Fruit fly (Drosophila melanogaster) whole organism, prepupa: ENCODE results near the gene Art3.
A peak's percentile ranks its signal among the peaks of the same experiment; 100 is the strongest.

ENCODE experiments used
- Blimp-1 ChIP-seq: fragments of 200-800 bp; sonication (Bioruptor generic); optimal IDR thresholded peaks from 3 replicates; lab custom pipeline; 2017; ENCODE audit warnings: missing biosample characterization, missing genetic modification characterization, mild to moderate bottlenecking, moderate library complexity, missing genetic modification reagents
- CG10669 ChIP-seq: fragments of 200-800 bp; sonication (Bioruptor generic); optimal IDR thresholded peaks from 3 replicates; lab custom pipeline; 2018; ENCODE audit warnings: missing biosample characterization, mild to moderate bottlenecking, missing genetic modification characterization, moderate library complexity
- CG11294 ChIP-seq: fragments of 200-800 bp; sonication (Bioruptor generic); IDR thresholded peaks from 2 replicates; pipeline ENCODE4 v1.3.6; 2022; ENCODE audit warnings: missing biosample characterization, missing genetic modification characterization
- CG11762 ChIP-seq: fragments of 200-800 bp; sonication (Bioruptor generic); optimal IDR thresholded peaks from 3 replicates; lab custom pipeline; 2016; ENCODE audit warnings: missing biosample characterization, missing genetic modification characterization; ENCODE audit not compliant: insufficient read depth
- CG11902 ChIP-seq: fragments of 200-800 bp; sonication (Bioruptor generic); optimal IDR thresholded peaks from 3 replicates; lab custom pipeline; 2016; ENCODE audit warnings: missing biosample characterization, missing genetic modification characterization
- CG15336 ChIP-seq: fragments of 200-800 bp; sonication (Bioruptor generic); IDR thresholded peaks from 2 replicates; pipeline ENCODE4 v1.3.6; 2022; ENCODE audit warnings: missing biosample characterization, missing genetic modification characterization
- CG1621 ChIP-seq: fragments of 200-800 bp; sonication (Bioruptor generic); optimal IDR thresholded peaks from 3 replicates; lab custom pipeline; 2018; ENCODE audit warnings: missing biosample characterization, mild to moderate bottlenecking, missing genetic modification characterization
- CG3032 ChIP-seq: fragments of 200-800 bp; optimal IDR thresholded peaks from 2 replicates; lab custom pipeline; 2019; ENCODE audit warnings: missing biosample characterization, mild to moderate bottlenecking, missing genetic modification characterization, moderate library complexity
- CG31627 ChIP-seq: fragments of 200-800 bp; sonication (Bioruptor generic); optimal IDR thresholded peaks from 3 replicates; lab custom pipeline; 2016; ENCODE audit warnings: missing biosample characterization, missing genetic modification characterization
- CG32006 ChIP-seq: fragments of 200-800 bp; sonication (Bioruptor generic); optimal IDR thresholded peaks from 3 replicates; lab custom pipeline; 2017; ENCODE audit warnings: missing biosample characterization, mild to moderate bottlenecking, missing genetic modification characterization
- CG34406 ChIP-seq: fragments of 200-800 bp; sonication (Bioruptor generic); optimal IDR thresholded peaks from 3 replicates; lab custom pipeline; 2016; ENCODE audit warnings: missing biosample characterization, missing genetic modification characterization
- CG4318 ChIP-seq: fragments of 200-800 bp; sonication (Bioruptor generic); optimal IDR thresholded peaks from 3 replicates; lab custom pipeline; 2017; ENCODE audit warnings: missing biosample characterization, mild to moderate bottlenecking, missing genetic modification characterization
- CG6163 ChIP-seq: fragments of 200-800 bp; sonication (Bioruptor generic); IDR thresholded peaks from 3 replicates; pipeline ENCODE4 v1.3.6; 2022; ENCODE audit warnings: missing biosample characterization, missing genetic modification characterization
- CG6276 ChIP-seq: fragments of 200-800 bp; sonication (Bioruptor generic); optimal IDR thresholded peaks from 2 replicates; lab custom pipeline; 2017; ENCODE audit warnings: missing biosample characterization, mild to moderate bottlenecking, missing genetic modification characterization
- CG6792 ChIP-seq: fragments of 200-800 bp; sonication (Bioruptor generic); optimal IDR thresholded peaks from 3 replicates; lab custom pipeline; 2016; ENCODE audit warnings: missing biosample characterization, missing genetic modification characterization
- CG6808 ChIP-seq: fragments of 200-800 bp; sonication (Bioruptor generic); optimal IDR thresholded peaks from 3 replicates; lab custom pipeline; 2017; ENCODE audit warnings: missing biosample characterization, missing genetic modification characterization, mild to moderate bottlenecking, moderate library complexity, missing genetic modification reagents
- CG8119 ChIP-seq: fragments of 200-800 bp; sonication (Bioruptor generic); IDR thresholded peaks from 3 replicates; pipeline ENCODE4 v1.3.6; 2022; ENCODE audit warnings: missing biosample characterization, missing genetic modification characterization
- CG8319 ChIP-seq: fragments of 200-800 bp; sonication (Bioruptor generic); optimal IDR thresholded peaks from 3 replicates; lab custom pipeline; 2016; ENCODE audit warnings: missing biosample characterization, missing genetic modification characterization
- CG9139 ChIP-seq: fragments of 200-800 bp; sonication (Bioruptor generic); optimal IDR thresholded peaks from 3 replicates; lab custom pipeline; 2017; ENCODE audit warnings: missing biosample characterization, mild to moderate bottlenecking, missing genetic modification characterization
- Eip75B ChIP-seq: fragments of 200-800 bp; sonication (Bioruptor generic); optimal IDR thresholded peaks from 3 replicates; lab custom pipeline; 2016; ENCODE audit warnings: missing biosample characterization, missing genetic modification characterization
- Eip78C ChIP-seq: fragments of 200-800 bp; sonication (Bioruptor generic); peaks from one replicate; lab custom pipeline; 2016; ENCODE audit warnings: missing biosample characterization, missing genetic modification characterization
- Eip93F ChIP-seq: fragments of 200-800 bp; sonication (Bioruptor generic); optimal IDR thresholded peaks from 2 replicates; lab custom pipeline; 2016; ENCODE audit warnings: missing biosample characterization, mild to moderate bottlenecking, missing genetic modification characterization
- Ets21C ChIP-seq: fragments of 200-800 bp; sonication (Bioruptor generic); optimal IDR thresholded peaks from 3 replicates; lab custom pipeline; 2016; ENCODE audit warnings: missing biosample characterization, missing genetic modification characterization
- Ets96B ChIP-seq: fragments of 200-800 bp; optimal IDR thresholded peaks from 2 replicates; lab custom pipeline; 2019; ENCODE audit warnings: missing biosample characterization, mild to moderate bottlenecking, missing genetic modification characterization, moderate library complexity
- Gug ChIP-seq: fragments of 200-800 bp; sonication (Bioruptor generic); IDR thresholded peaks from 2 replicates; pipeline ENCODE4 v1.3.6; 2022; ENCODE audit warnings: missing biosample characterization, missing genetic modification characterization
- Hr38 ChIP-seq: sonication (Bioruptor generic); optimal IDR thresholded peaks from 2 replicates; lab custom pipeline; 2016; ENCODE audit warnings: missing biosample characterization, missing genetic modification characterization
- Hr39 ChIP-seq: fragments of 200-800 bp; sonication (Bioruptor generic); optimal IDR thresholded peaks from 2 replicates; lab custom pipeline; 2016; ENCODE audit warnings: missing biosample characterization, missing genetic modification characterization
- Lpt ChIP-seq: fragments of 200-800 bp; sonication (Bioruptor generic); optimal IDR thresholded peaks from 3 replicates; lab custom pipeline; 2016; ENCODE audit warnings: missing biosample characterization, missing genetic modification characterization
- Met ChIP-seq: fragments of 200-800 bp; sonication (Bioruptor generic); optimal IDR thresholded peaks from 3 replicates; lab custom pipeline; 2016; ENCODE audit warnings: missing biosample characterization, missing genetic modification characterization
- OdsH ChIP-seq: fragments of 200-800 bp; sonication (Bioruptor generic); optimal IDR thresholded peaks from 3 replicates; lab custom pipeline; 2016; ENCODE audit warnings: missing biosample characterization, missing genetic modification characterization
- Sox14 ChIP-seq: fragments of 200-800 bp; sonication (Bioruptor generic); optimal IDR thresholded peaks from 3 replicates; lab custom pipeline; 2016; ENCODE audit warnings: missing biosample characterization, missing genetic modification characterization
- Sox15 ChIP-seq: fragments of 200-800 bp; sonication (Bioruptor generic); optimal IDR thresholded peaks from 3 replicates; lab custom pipeline; 2016; ENCODE audit warnings: missing biosample characterization, missing genetic modification characterization
- achi ChIP-seq: fragments of 200-800 bp; sonication (Bioruptor generic); optimal IDR thresholded peaks from 3 replicates; lab custom pipeline; 2016; ENCODE audit warnings: missing biosample characterization, missing genetic modification characterization
- acj6 ChIP-seq: fragments of 200-800 bp; sonication (Bioruptor generic); optimal IDR thresholded peaks from 3 replicates; lab custom pipeline; 2016; ENCODE audit warnings: missing biosample characterization, missing genetic modification characterization
- cyc ChIP-seq: fragments of 200-800 bp; sonication (Bioruptor generic); optimal IDR thresholded peaks from 3 replicates; lab custom pipeline; 2016; ENCODE audit warnings: missing biosample characterization, missing genetic modification characterization
- dac ChIP-seq: fragments of 200-800 bp; sonication (Bioruptor generic); optimal IDR thresholded peaks from 2 replicates; lab custom pipeline; 2017; ENCODE audit warnings: missing biosample characterization, mild to moderate bottlenecking, missing genetic modification characterization
- dsx ChIP-seq: fragments of 200-800 bp; optimal IDR thresholded peaks from 3 replicates; lab custom pipeline; 2019; ENCODE audit warnings: missing biosample characterization, mild to moderate bottlenecking, missing genetic modification characterization, moderate library complexity; ENCODE audit not compliant: poor library complexity, severe bottlenecking
- eg ChIP-seq: fragments of 200-800 bp; sonication (Bioruptor generic); IDR thresholded peaks from 3 replicates; pipeline ENCODE4 v1.3.6; 2022; ENCODE audit warnings: missing biosample characterization, missing genetic modification characterization
- esn ChIP-seq: fragments of 200-800 bp; sonication (Bioruptor generic); optimal IDR thresholded peaks from 2 replicates; lab custom pipeline; 2016; ENCODE audit warnings: missing biosample characterization, mild to moderate bottlenecking, missing genetic modification characterization, moderate library complexity
- fkh ChIP-seq: fragments of 200-800 bp; sonication (Bioruptor generic); optimal IDR thresholded peaks from 3 replicates; lab custom pipeline; 2017; ENCODE audit warnings: missing biosample characterization, mild to moderate bottlenecking, missing genetic modification characterization, moderate library complexity
- lz ChIP-seq: fragments of 200-800 bp; sonication (Bioruptor generic); optimal IDR thresholded peaks from 3 replicates; lab custom pipeline; 2016; ENCODE audit warnings: missing biosample characterization, missing genetic modification characterization
- pdm3 ChIP-seq: fragments of 200-800 bp; sonication (Bioruptor generic); optimal IDR thresholded peaks from 3 replicates; lab custom pipeline; 2016; ENCODE audit warnings: missing biosample characterization, missing genetic modification characterization
- ss ChIP-seq, 2 experiments: fragments of 200-800 bp; sonication (Bioruptor generic); optimal IDR thresholded peaks; 2 replicates in 1 of 2; 3 replicates in 1 of 2; lab custom pipeline; 2017 to 2018; ENCODE audit warnings: mild to moderate bottlenecking in 2 of 2, missing biosample characterization in 2 of 2, missing genetic modification characterization in 2 of 2, moderate library complexity in 1 of 2
- svp ChIP-seq: fragments of 200-800 bp; sonication (Bioruptor generic); peaks from one replicate; lab custom pipeline; 2016; ENCODE audit warnings: missing biosample characterization, missing genetic modification characterization
- topi ChIP-seq: fragments of 200-800 bp; sonication (Bioruptor generic); optimal IDR thresholded peaks from 3 replicates; lab custom pipeline; 2016; ENCODE audit warnings: missing biosample characterization, missing genetic modification characterization

The Art3 gene

DNA sequence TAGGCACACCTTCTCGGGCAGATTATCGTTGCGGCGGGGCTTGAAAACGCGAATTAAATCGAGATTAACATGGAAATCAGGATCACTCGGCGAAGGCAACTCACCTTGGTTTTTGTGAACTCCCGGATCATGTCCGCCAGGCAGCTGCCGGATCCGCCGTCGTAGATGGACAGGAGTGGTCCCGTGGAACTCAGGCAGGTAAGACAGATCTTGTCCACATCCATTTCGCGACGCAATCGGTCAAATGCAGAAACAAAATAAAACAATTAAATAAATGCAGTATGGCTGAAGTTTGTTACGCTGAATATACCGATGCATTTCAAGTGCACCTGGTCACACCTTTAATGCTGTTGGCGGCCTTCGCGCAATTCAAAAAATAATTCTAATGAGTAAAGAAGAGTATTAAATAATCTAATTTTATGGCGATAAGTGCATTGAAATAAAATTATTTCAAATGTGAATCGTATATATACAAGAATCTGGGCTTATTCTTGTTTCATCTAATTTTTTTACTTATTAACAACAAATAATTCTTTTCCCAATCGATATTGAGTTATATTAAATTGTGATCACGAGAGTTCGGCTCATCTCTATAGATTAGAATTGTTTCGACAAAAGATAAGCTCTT, 15.7 kb downstream of the Art3 start, which contains the start of the genes CG6654 and CG4210:
Gene CG6654 (minus strand): TSS at position 297 of the 628 bp plus-strand sequence.
Gene CG4210 (plus strand): TSS at position 613 of the 628 bp plus-strand sequence.
- TF ChIP-seq CG11902 (no peak), Ets96B (no peak), ss (GFP tag; optimal IDR thresholded peaks at IDR 0.05; lab: Kevin White, UChicago) (no peak), cyc (GFP tag; lab: Kevin White, UChicago) (peak; percentile 30), esn (GFP tag; lab: Kevin White, UChicago) (peak; percentile 35), CG6276 (GFP tag; lab: Kevin White, UChicago) (no peak), Ets21C (GFP tag; lab: Kevin White, UChicago) (no peak), CG8319 (GFP tag; lab: Kevin White, UChicago) (no peak), lz (GFP tag; lab: Kevin White, UChicago) (no peak), Blimp-1 (GFP tag; lab: Kevin White, UChicago) (no peak), svp (GFP tag; lab: Kevin White, UChicago) (no peak), Sox14 (GFP tag; lab: Kevin White, UChicago) (peak; percentile 33), CG3032 (tag; lab: Kevin White, UChicago) (peak; percentile 4), CG31627 (GFP tag; lab: Kevin White, UChicago) (peak; percentile 8), CG8119 (no peak), CG1621 (tag; lab: Kevin White, UChicago) (no peak), CG11294 (GFP tag; lab: Robert Waterston, UW) (no peak), CG11762 (GFP tag; lab: Kevin White, UChicago) (no peak), topi (GFP tag; lab: Kevin White, UChicago) (no peak)

DNA sequence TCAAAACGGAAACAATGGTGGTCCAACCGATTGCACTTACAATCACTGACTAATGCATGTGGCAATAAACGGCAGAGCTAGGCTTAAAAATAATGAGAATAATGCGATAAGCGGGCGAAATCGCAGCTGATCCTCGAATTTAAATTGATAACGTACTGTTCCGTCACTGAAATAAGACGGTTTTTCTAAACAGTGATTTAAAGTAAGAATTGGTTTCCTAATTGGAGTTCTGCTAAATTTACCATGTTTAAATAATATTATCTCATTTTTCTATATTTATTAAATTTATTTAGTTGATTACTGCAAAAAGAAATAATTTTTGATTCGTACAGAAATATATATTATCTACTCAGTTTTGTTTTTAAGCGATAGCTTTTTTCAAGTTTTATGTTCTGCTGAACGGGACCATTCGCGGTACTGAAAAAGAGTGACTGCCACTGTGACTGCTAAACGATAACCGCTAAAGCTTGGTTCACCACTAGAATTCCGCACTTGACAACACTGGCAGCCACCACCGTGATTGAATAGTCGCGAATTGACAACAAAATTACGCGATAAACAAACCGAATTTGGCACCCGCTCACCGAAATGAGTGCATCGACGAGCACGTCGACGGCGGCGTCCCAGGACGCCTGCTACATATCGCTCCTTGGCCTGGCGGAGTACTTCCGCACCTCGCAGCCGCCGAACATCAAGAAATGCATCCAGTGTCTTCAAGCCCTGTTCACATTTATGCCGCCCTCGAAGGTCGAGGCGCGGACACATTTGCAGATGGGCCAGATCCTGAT, 20.3 kb downstream of the Art3 start, which contains the start of the genes Spn88Eb and Mau2:
Gene Spn88Eb (minus strand): TSS at position 51 of the 788 bp plus-strand sequence.
Gene Mau2 (plus strand): TSS at position 493 of the 788 bp plus-strand sequence.
- TF ChIP-seq Blimp-1 (GFP tag; lab: Kevin White, UChicago) (no peak), esn (GFP tag; lab: Kevin White, UChicago) (peak; percentile 52), CG9139 (GFP tag; lab: Kevin White, UChicago) (no peak), CG10669 (no peak), pdm3 (GFP tag; lab: Kevin White, UChicago) (no peak), CG1621 (tag; lab: Kevin White, UChicago) (no peak), topi (GFP tag; lab: Kevin White, UChicago) (no peak), CG31627 (GFP tag; lab: Kevin White, UChicago) (peak; percentile 63), Hr39 (GFP tag; lab: Kevin White, UChicago) (no peak), Eip75B (GFP tag; lab: Kevin White, UChicago) (no peak), Ets96B (no peak), CG8119 (no peak), Eip78C (GFP tag; lab: Kevin White, UChicago) (no peak), dac (no peak), CG32006 (GFP tag; lab: Kevin White, UChicago) (no peak), achi (GFP tag; lab: Kevin White, UChicago) (no peak), fkh (GFP tag; lab: Kevin White, UChicago) (no peak), Sox14 (GFP tag; lab: Kevin White, UChicago) (peak; percentile 49), Lpt (GFP tag; lab: Kevin White, UChicago) (no peak), Gug (GFP tag; lab: Robert Waterston, UW) (peak; percentile 60), cyc (GFP tag; lab: Kevin White, UChicago) (peak; percentile 52), CG15336 (no peak), eg (peak; percentile 70), CG6808 (GFP tag; lab: Kevin White, UChicago) (no peak), OdsH (GFP tag; lab: Kevin White, UChicago) (no peak), CG6276 (GFP tag; lab: Kevin White, UChicago) (no peak), CG3032 (tag; lab: Kevin White, UChicago) (peak; percentile 62), CG4318 (GFP tag; lab: Kevin White, UChicago) (no peak), Eip93F (GFP tag; lab: Kevin White, UChicago) (peak; percentile 33), Met (GFP tag; lab: Kevin White, UChicago) (no peak), CG34406 (GFP tag; lab: Kevin White, UChicago) (no peak), Hr38 (no peak), acj6 (no peak), CG6792 (GFP tag; lab: Kevin White, UChicago) (peak; percentile 8), CG6163 (GFP tag; lab: Robert Waterston, UW) (peak; percentile 18; the same call in 1 of the 3 replicates), dsx (GFP tag; lab: Kevin White, UChicago) (no peak), lz (GFP tag; lab: Kevin White, UChicago) (peak; percentile 58), Sox15 (GFP tag; lab: Kevin White, UChicago) (no peak), ss (GFP tag; optimal IDR thresholded peaks at IDR 0.05; lab: Kevin White, UChicago) (no peak)
